Fruit fly (Drosophila melanogaster): Measurements from ENCODE around the gene ppk27.

The ppk27 gene

dm6 chr3L:3765782-3766520 is 10.9 kb upstream of the ppk27 start (continued):
- TF ChIP-seq Spps (tag; optimal IDR thresholded peaks at IDR 0.05) (no peak), Bteb2 (GFP tag; optimal IDR thresholded peaks at IDR 0.05) (peak; percentile 6), amos (GFP tag; IDR thresholded peaks at IDR 0.05; ENCODE audit: partially characterized antibody) (no peak; the same call in 1 of the 2 replicates), CG13424 (tag; optimal IDR thresholded peaks at IDR 0.05) (peak; percentile 88), her (GFP tag; optimal IDR thresholded peaks at IDR 0.05) (no peak), CG14050 (GFP tag; IDR thresholded peaks at IDR 0.05) (peak; percentile 40; the same call in 1 of the 3 replicates), CG8478 (optimal IDR thresholded peaks at IDR 0.05) (no peak), CG7745 (tag; optimal IDR thresholded peaks at IDR 0.05) (no peak), Hsf (GFP tag; optimal IDR thresholded peaks at IDR 0.05) (peak; percentile 50), HHEX (GFP tag; optimal IDR thresholded peaks at IDR 0.05) (peak; percentile 24), vnd (GFP tag; IDR thresholded peaks at IDR 0.05; ENCODE audit: partially characterized antibody) (no peak), Dbx (GFP tag; IDR thresholded peaks at IDR 0.05) (no peak), pum (GFP tag; optimal IDR thresholded peaks at IDR 0.05) (peak; percentile 19), CG15479 (GFP tag; optimal IDR thresholded peaks at IDR 0.05) (no peak), Elba2 (GFP tag; optimal IDR thresholded peaks at IDR 0.05) (no peak), oc (tag; optimal IDR thresholded peaks at IDR 0.05) (peak; percentile 64), ato (GFP tag; IDR thresholded peaks at IDR 0.05; ENCODE audit: partially characterized antibody) (no peak), Eip74EF (GFP tag; optimal IDR thresholded peaks at IDR 0.05) (peak in 1 of 2 experiments; percentile 39), CG4328 (GFP tag; optimal IDR thresholded peaks at IDR 0.05) (peak; percentile 47), CG10267 (tag; optimal IDR thresholded peaks at IDR 0.05) (peak; percentile 40), inv (GFP tag; IDR thresholded peaks at IDR 0.05; ENCODE audit: partially characterized antibody) (no peak), CG12299 (tag; optimal IDR thresholded peaks at IDR 0.05) (peak; percentile 65), dpn (GFP tag; optimal IDR thresholded peaks at IDR 0.05) (peak; percentile 3 to 74), stc (GFP tag; IDR thresholded peaks at IDR 0.05) (peak; percentile 75), kay (GFP tag; optimal IDR thresholded peaks at IDR 0.05) (no peak), corto (GFP tag; optimal IDR thresholded peaks at IDR 0.05) (peak; percentile 3), hkb (optimal IDR thresholded peaks at IDR 0.05) (no peak), hkb (GFP tag; IDR thresholded peaks at IDR 0.05) (peak; percentile 64), stwl (tag; optimal IDR thresholded peaks at IDR 0.05) (no peak), nerfin-1 (tag; optimal IDR thresholded peaks at IDR 0.05) (peak; percentile 57), CG10565 (GFP tag; optimal IDR thresholded peaks at IDR 0.05) (no peak), sob (GFP tag; IDR thresholded peaks at IDR 0.05) (peak; percentile 73), chm (GFP tag; IDR thresholded peaks at IDR 0.05) (0 out of 2 replicates have a peak, but pooled peaks have one; percentile 22), p53 (GFP tag; optimal IDR thresholded peaks at IDR 0.05) (no peak), CG6654 (GFP tag; optimal IDR thresholded peaks at IDR 0.05) (peak; percentile 30), CG7786 (GFP tag; optimal IDR thresholded peaks at IDR 0.05) (no peak), ranshi (GFP tag; IDR thresholded peaks at IDR 0.05) (peak; percentile 72), CG6854 (GFP tag; optimal IDR thresholded peaks at IDR 0.05) (peak; percentile 58), Hmx (GFP tag; optimal IDR thresholded peaks at IDR 0.05) (peak; percentile 38), pfk (GFP tag; optimal IDR thresholded peaks at IDR 0.05) (peak; percentile 25), ems (GFP tag; optimal IDR thresholded peaks at IDR 0.05) (peak; percentile 2), CG8944 (GFP tag; optimal IDR thresholded peaks at IDR 0.05) (no peak), tio (GFP tag; optimal IDR thresholded peaks at IDR 0.05) (peak; percentile 68), CG2116 (GFP tag; optimal IDR thresholded peaks at IDR 0.05) (peak; percentile 9), CG8388 (GFP tag; optimal IDR thresholded peaks at IDR 0.05) (peak; percentile 74), zfh1 (GFP tag; IDR thresholded peaks at IDR 0.05) (peak; percentile 56), Pdp1 (GFP tag; optimal IDR thresholded peaks at IDR 0.05) (peak; percentile 22 to 29), CG17385 (GFP tag; optimal IDR thresholded peaks at IDR 0.05) (peak; percentile 77), sima (GFP tag; optimal IDR thresholded peaks at IDR 0.05) (no peak)
